Fruit fly (Drosophila melanogaster): ENCODE data around the gene D2hgdh.

D2hgdh gene

dm6 chrX:2123965-2124688 lies 17.2 kb upstream of the D2hgdh start (continued):
- TF ChIP-seq bcd (GFP tag; optimal IDR thresholded peaks at IDR 0.05) (peak; percentile 97), nmo (GFP tag; optimal IDR thresholded peaks at IDR 0.05) (peak; percentile 99), CG14965 (GFP tag; optimal IDR thresholded peaks at IDR 0.05; ENCODE audit: borderline replicate concordance) (peak; percentile 15), oc (tag; optimal IDR thresholded peaks at IDR 0.05) (peak; percentile 93), HLHmδ (GFP tag; optimal IDR thresholded peaks at IDR 0.05) (no peak), CG17802 (tag; optimal IDR thresholded peaks at IDR 0.05) (peak; percentile 78), CG12155 (GFP tag; optimal IDR thresholded peaks at IDR 0.05) (peak; percentile 91), Tbp (GFP tag; optimal IDR thresholded peaks at IDR 0.05) (no peak), crc (GFP tag; optimal IDR thresholded peaks at IDR 0.05) (peak; percentile 34), Nf-YA (GFP tag; IDR thresholded peaks at IDR 0.05) (peak; percentile 66; the same call in 1 of the 2 replicates), MBD-R2 (GFP tag; IDR thresholded peaks at IDR 0.05) (peak; percentile 68), CG13296 (GFP tag; optimal IDR thresholded peaks at IDR 0.05) (peak; percentile 98), HLH54F (GFP tag; optimal IDR thresholded peaks at IDR 0.05) (peak; percentile 84), gem (tag; optimal IDR thresholded peaks at IDR 0.05) (peak; percentile 99), CG10979 (tag; optimal IDR thresholded peaks at IDR 0.05) (peak; percentile 99), CG31365 (tag; optimal IDR thresholded peaks at IDR 0.05) (peak; percentile 61), CG5245 (GFP tag; optimal IDR thresholded peaks at IDR 0.05) (peak; percentile 81), CG8089 (GFP tag; optimal IDR thresholded peaks at IDR 0.05) (peak; percentile 71), sna (GFP tag; IDR thresholded peaks at IDR 0.05; ENCODE audit: partially characterized antibody) (no peak), CG4328 (GFP tag; optimal IDR thresholded peaks at IDR 0.05) (peak; percentile 98), Mad (GFP tag; optimal IDR thresholded peaks at IDR 0.05) (peak; percentile 60), rib (GFP tag; IDR thresholded peaks at IDR 0.05) (no peak), kah (GFP tag; optimal IDR thresholded peaks at IDR 0.05) (peak; percentile 94), NC2α (GFP tag; optimal IDR thresholded peaks at IDR 0.05) (peak; percentile 62), MTF-1 (GFP tag; optimal IDR thresholded peaks at IDR 0.05; ENCODE audit: borderline replicate concordance) (peak; percentile 85), hkb (optimal IDR thresholded peaks at IDR 0.05) (no peak), hkb (GFP tag; IDR thresholded peaks at IDR 0.05) (peak; percentile 93), CG10267 (tag; optimal IDR thresholded peaks at IDR 0.05) (peak; percentile 96), CG10431 (GFP tag; optimal IDR thresholded peaks at IDR 0.05) (peak; percentile 94), CG4404 (GFP tag; IDR thresholded peaks at IDR 0.05) (peak; percentile 95), sr (GFP tag; IDR thresholded peaks at IDR 0.05) (peak; percentile 22; the same call in 1 of the 3 replicates), Rx (GFP tag; IDR thresholded peaks at IDR 0.05) (peak; percentile 78), row (GFP tag; IDR thresholded peaks at IDR 0.05) (peak; percentile 95), CG3163 (GFP tag; optimal IDR thresholded peaks at IDR 0.05) (no peak), CG1832 (GFP tag; optimal IDR thresholded peaks at IDR 0.05) (peak; percentile 21), ind (GFP tag; optimal IDR thresholded peaks at IDR 0.05) (peak; percentile 97), D19A (tag; optimal IDR thresholded peaks at IDR 0.05) (peak; percentile 97), YL-1 (GFP tag; optimal IDR thresholded peaks at IDR 0.05) (peak; percentile 94), C15 (GFP tag; IDR thresholded peaks at IDR 0.05) (peak; percentile 77; the same call in 2 of the 3 replicates), HLH4C (GFP tag; IDR thresholded peaks at IDR 0.05; ENCODE audit: partially characterized antibody) (no peak), tll (GFP tag; optimal IDR thresholded peaks at IDR 0.05) (peak in 1 of 2 experiments; percentile 22), CG17829 (tag; optimal IDR thresholded peaks at IDR 0.05) (peak; percentile 98), CG14667 (GFP tag; IDR thresholded peaks at IDR 0.05) (peak; percentile 87), esg (GFP tag; conservative IDR thresholded peaks at IDR 0.05) (peak; percentile 91), Opbp (GFP tag; IDR thresholded peaks at IDR 0.05; ENCODE audit: partially characterized antibody) (no peak), Vsx1 (GFP tag; optimal IDR thresholded peaks at IDR 0.05) (peak; percentile 95), H15 (GFP tag; IDR thresholded peaks at IDR 0.05) (peak; percentile 90), CG12659 (GFP tag; optimal IDR thresholded peaks at IDR 0.05) (peak; percentile 98), disco-r (GFP tag; optimal IDR thresholded peaks at IDR 0.05) (peak; percentile 45)
